Worm (Caenorhabditis elegans) whole organism, L4 larva: ENCODE data around the gene adbp-1.

ENCODE experiments used
- T20F7.1 ChIP-seq: fragments of 200-800 bp; sonication (Bioruptor generic); optimal IDR thresholded peaks from 2 replicates; lab custom pipeline; 2018; ENCODE audit warnings: mild to moderate bottlenecking, missing genetic modification characterization, missing compliant biosample characterization
- Y105C5A.15 ChIP-seq: fragments of 200-800 bp; sonication (Bioruptor generic); IDR thresholded peaks from 2 replicates; pipeline ENCODE4 v1.3.6; 2022; ENCODE audit warnings: missing genetic modification characterization, missing compliant biosample characterization
- ZK546.5 ChIP-seq, 2 experiments: sonication (generic microtip); optimal IDR thresholded peaks; 2 replicates each; lab custom pipeline; 2017; ENCODE audit warnings: missing biosample characterization in 2 of 2, missing genetic modification characterization in 2 of 2
- aha-1 ChIP-seq: fragments of 150-350 bp; peaks from one replicate; lab custom pipeline; 2014; ENCODE audit warnings: missing biosample characterization, missing genetic modification characterization
- ceh-32 ChIP-seq: sonication (generic microtip); optimal IDR thresholded peaks from 2 replicates; lab custom pipeline; 2016; ENCODE audit warnings: mild to moderate bottlenecking, missing genetic modification characterization, missing compliant biosample characterization; ENCODE audit not compliant: poor library complexity
- dve-1 ChIP-seq: sonication (generic microtip); optimal IDR thresholded peaks from 2 replicates; lab custom pipeline; 2017; ENCODE audit warnings: antibody characterized with exemption, mild to moderate bottlenecking, missing genetic modification characterization, missing compliant biosample characterization; ENCODE audit not compliant: insufficient read depth
- egl-27 ChIP-seq: sonication (generic microtip); optimal IDR thresholded peaks from 3 replicates; lab custom pipeline; 2017; ENCODE audit warnings: missing biosample characterization, missing genetic modification reagents, missing genetic modification characterization
- lir-3 ChIP-seq: sonication (generic microtip); optimal IDR thresholded peaks from 2 replicates; lab custom pipeline; 2016; ENCODE audit warnings: mild to moderate bottlenecking, missing genetic modification characterization, missing compliant biosample characterization
- nhr-237 ChIP-seq: sonication (generic microtip); optimal IDR thresholded peaks from 2 replicates; lab custom pipeline; 2017; ENCODE audit warnings: missing biosample characterization, missing genetic modification characterization
- nhr-41 ChIP-seq: fragments of 200-800 bp; sonication (Bioruptor generic); IDR thresholded peaks from 2 replicates; pipeline ENCODE4 v1.3.6; 2022; ENCODE audit warnings: missing genetic modification reagents, missing genetic modification characterization, missing compliant biosample characterization
- snpc-4 ChIP-seq: fragments of 150-350 bp; optimal IDR thresholded peaks from 2 replicates; lab custom pipeline; 2014; ENCODE audit warnings: missing biosample characterization, missing genetic modification characterization
- unc-39 ChIP-seq: sonication (generic microtip); optimal IDR thresholded peaks from 2 replicates; lab custom pipeline; 2017; ENCODE audit warnings: missing biosample characterization, missing genetic modification characterization
- ztf-11 ChIP-seq: fragments of 150-350 bp; optimal IDR thresholded peaks from 2 replicates; lab custom pipeline; 2014; ENCODE audit warnings: missing biosample characterization, missing genetic modification characterization

DNA sequence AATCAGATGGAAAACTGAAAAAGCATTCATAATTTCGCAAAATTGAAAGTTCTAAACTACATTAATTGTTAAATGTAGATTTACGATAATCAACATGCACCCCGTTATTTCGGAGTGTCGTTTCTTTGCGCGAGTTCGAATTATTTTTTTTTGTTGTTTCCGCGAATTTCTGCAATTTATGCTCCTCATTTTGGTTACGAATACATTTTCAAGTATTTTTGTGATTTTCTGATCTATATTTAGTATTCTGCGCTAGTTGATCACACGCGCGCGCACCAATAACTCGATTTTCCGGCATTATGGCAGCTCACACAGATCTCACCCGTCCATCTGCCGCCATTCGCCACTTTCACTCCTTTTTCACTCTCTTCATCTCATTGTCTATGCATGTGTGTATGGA lies 3.7 kb upstream of the adbp-1 start, which contains the start of gene VW02B12L.2:
- no peak for TF ChIP-seq lir-3 (tag; lab: Kevin White, UChicago)
- no peak for TF ChIP-seq nhr-237
- no peak for TF ChIP-seq unc-39
- no peak for TF ChIP-seq snpc-4 (tag; lab: Kevin White, UChicago)
- TF ChIP-seq T20F7.1 (GFP tag; lab: Kevin White, UChicago) = peak; percentile 94
- TF ChIP-seq Y105C5A.15 (GFP tag; lab: Robert Waterston, UW) = no peak
- no peak for TF ChIP-seq nhr-41 (GFP tag; lab: Robert Waterston, UW)
- no peak for TF ChIP-seq ceh-32 (tag; lab: Kevin White, UChicago)
- no peak for TF ChIP-seq dve-1
- TF ChIP-seq ztf-11 (tag; lab: Kevin White, UChicago) = no peak
- TF ChIP-seq egl-27 (tag; lab: Kevin White, UChicago) = no peak
- TF ChIP-seq aha-1 (tag; lab: Kevin White, UChicago) = peak; percentile 25
- no peak for TF ChIP-seq ZK546.5 (tag; optimal IDR thresholded peaks at IDR 0.05; lab: Kevin White, UChicago)
